Worm (Caenorhabditis elegans) whole organism, mixed stage, embryonic: Measurements from ENCODE around the gene F53F4.2.

Experiments used
- ces-1 ChIP-seq: fragments of 150-350 bp; optimal IDR thresholded peaks from 2 replicates; lab custom pipeline; 2014; ENCODE audit warnings: missing biosample characterization, missing genetic modification reagents, missing genetic modification characterization
- drap-1 ChIP-seq: fragments of 200-800 bp; sonication (Bioruptor generic); optimal IDR thresholded peaks from 3 replicates; lab custom pipeline; 2018; ENCODE audit warnings: mild to moderate bottlenecking, missing genetic modification characterization, missing compliant biosample characterization
- elt-1 ChIP-seq: sonication (generic microtip); optimal IDR thresholded peaks from 2 replicates; lab custom pipeline; 2017; ENCODE audit warnings: missing genetic modification characterization, mild to moderate bottlenecking, missing compliant biosample characterization, antibody characterized with exemption, moderate library complexity, borderline replicate concordance; ENCODE audit not compliant: insufficient read depth
- nhr-28 ChIP-seq: fragments of 150-350 bp; optimal IDR thresholded peaks from 2 replicates; lab custom pipeline; 2014; ENCODE audit warnings: missing biosample characterization, missing genetic modification characterization
- snpc-4 ChIP-seq: fragments of 150-350 bp; optimal IDR thresholded peaks from 2 replicates; lab custom pipeline; 2014; ENCODE audit warnings: missing biosample characterization, missing genetic modification characterization
- sptf-1 ChIP-seq: sonication (generic microtip); optimal IDR thresholded peaks from 2 replicates; lab custom pipeline; 2017; ENCODE audit warnings: mild to moderate bottlenecking, missing genetic modification characterization, moderate library complexity, missing compliant biosample characterization
- unc-39 ChIP-seq: fragments of 150-350 bp; optimal IDR thresholded peaks from 2 replicates; lab custom pipeline; 2014; ENCODE audit warnings: missing biosample characterization, missing genetic modification characterization

- TF ChIP-seq ces-1 (GFP tag; lab: Kevin White, UChicago) = no peak
- TF ChIP-seq snpc-4 (tag; lab: Kevin White, UChicago) = no peak
- no peak for TF ChIP-seq elt-1
- TF ChIP-seq drap-1 = no peak
- no peak for TF ChIP-seq unc-39 (tag; lab: Kevin White, UChicago)
- TF ChIP-seq nhr-28 (tag; lab: Kevin White, UChicago) = no peak
- TF ChIP-seq sptf-1 (tag; lab: Kevin White, UChicago) = no peak
Observed at ce11 chrV:13613870-13614269, 24.5 kb upstream of the F53F4.2 start, which contains the start of gene F53F4.7.
